Worm (Caenorhabditis elegans): ENCODE measurements around the gene T05A8.8.

Gene T05A8.8

ce11 chrII:2739619-2740018, 3.1 kb downstream of the T05A8.8 start, which contains the start of gene T05A8.6:
T05A8.6 (minus strand) TSS chrII:2739719.
- no peak for TF ChIP-seq zip-8 (tag; optimal IDR thresholded peaks at IDR 0.05)

DNA sequence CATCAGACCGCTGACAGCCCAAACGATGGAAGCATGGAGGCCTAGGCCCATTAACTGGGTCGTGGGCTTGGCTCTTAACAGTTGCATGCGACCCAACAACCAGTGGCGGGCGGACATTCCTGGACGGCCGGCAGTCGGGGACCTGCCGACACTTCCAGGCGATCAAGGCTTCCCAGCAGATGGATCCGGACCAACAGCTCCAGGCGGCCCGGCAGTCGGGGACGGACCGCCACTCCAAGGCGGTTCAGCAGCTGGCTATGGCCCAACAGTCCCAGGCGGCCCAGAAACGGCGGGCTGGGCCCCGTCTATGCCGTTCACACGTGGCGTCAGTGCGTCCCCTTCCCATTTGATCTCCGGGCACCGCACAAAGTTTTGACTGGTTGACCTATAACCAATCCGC, 4.9 kb downstream of the T05A8.8 start:
- TF ChIP-seq elt-3 (tag; optimal IDR thresholded peaks at IDR 0.05) (no peak), nhr-28 (tag; optimal IDR thresholded peaks at IDR 0.05) (no peak), tbx-8 (GFP tag; optimal IDR thresholded peaks at IDR 0.05) (no peak), drap-1 (GFP tag; optimal IDR thresholded peaks at IDR 0.05) (no peak), nhr-2 (tag; optimal IDR thresholded peaks at IDR 0.05) (no peak), snpc-4 (tag; optimal IDR thresholded peaks at IDR 0.05) (no peak), lsy-2 (tag; optimal IDR thresholded peaks at IDR 0.05) (no peak), lin-13 (tag; optimal IDR thresholded peaks at IDR 0.05) (no peak), unc-39 (tag; optimal IDR thresholded peaks at IDR 0.05) (no peak), bed-3 (GFP tag; optimal IDR thresholded peaks at IDR 0.05) (no peak), lin-32 (GFP tag; optimal IDR thresholded peaks at IDR 0.05) (no peak), sem-2 (GFP tag; optimal IDR thresholded peaks at IDR 0.05) (no peak), elt-1 (tag; optimal IDR thresholded peaks at IDR 0.05; ENCODE audit: borderline replicate concordance, insufficient read depth) (no peak), pha-4 (tag; optimal IDR thresholded peaks at IDR 0.05) (no peak)

DNA sequence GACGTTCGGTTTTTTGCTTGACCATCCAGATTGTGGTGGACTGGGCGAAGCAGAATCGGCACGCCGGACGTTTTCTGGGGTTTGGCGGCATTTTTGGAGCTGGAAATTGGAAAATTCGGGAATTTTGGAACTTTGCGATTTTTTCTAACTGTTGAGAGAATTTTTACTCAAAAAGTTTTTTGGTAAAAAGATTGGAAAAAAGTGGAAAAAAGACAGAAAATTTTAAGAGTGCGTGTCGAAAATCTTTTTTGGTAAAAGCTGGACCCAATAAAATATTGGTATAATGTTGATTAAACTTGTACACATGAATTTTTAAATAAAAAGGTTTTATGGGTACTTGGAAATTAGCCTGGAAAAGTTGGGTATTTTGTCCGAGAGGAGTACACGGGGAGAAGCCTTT, 5.8 kb downstream of the T05A8.8 start, which contains the start of gene T05A8.7:
TSS of gene T05A8.7 (minus strand) at position 101 of the 400 bp plus-strand sequence.
- no peak for TF ChIP-seq nhr-12 (tag; optimal IDR thresholded peaks at IDR 0.05)
- TF ChIP-seq ces-1 (GFP tag; optimal IDR thresholded peaks at IDR 0.05): no peak
- no peak for TF ChIP-seq M03D4.4 (tag; optimal IDR thresholded peaks at IDR 0.05)
- no peak for TF ChIP-seq mab-5 (tag; optimal IDR thresholded peaks at IDR 0.05)

ce11 chrII:2747956-2748621, 11.6 kb downstream of the T05A8.8 start:
- TF ChIP-seq mep-1 (tag; optimal IDR thresholded peaks at IDR 0.05) (peak; percentile 48), unc-62 (GFP tag; optimal IDR thresholded peaks at IDR 0.05) (peak; percentile 73), flh-1 (GFP tag; optimal IDR thresholded peaks at IDR 0.05) (no peak), ces-1 (GFP tag; optimal IDR thresholded peaks at IDR 0.05) (peak; percentile 80), nhr-28 (tag; optimal IDR thresholded peaks at IDR 0.05) (no peak)

DNA sequence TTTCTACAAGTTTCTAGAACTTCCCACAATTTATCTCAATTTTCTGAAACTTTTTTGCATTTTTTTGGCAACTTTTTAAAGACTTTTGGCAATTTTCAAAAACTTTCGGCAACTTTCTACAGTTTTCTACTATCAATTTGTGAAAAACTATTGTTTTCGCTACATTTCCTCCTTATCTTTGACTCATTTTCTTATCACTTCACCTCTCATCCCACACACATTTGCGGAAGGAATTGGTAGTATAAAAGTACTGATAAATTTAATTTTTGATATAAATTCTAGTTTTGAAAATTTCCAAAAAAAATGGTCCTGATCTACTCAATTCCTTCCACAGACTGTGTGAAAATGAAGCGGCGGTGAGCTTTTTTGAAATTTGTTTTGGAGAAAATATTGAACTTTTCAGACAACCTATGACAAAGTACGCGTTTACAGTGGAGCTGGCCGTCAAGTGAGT, 13.1 kb downstream of the T05A8.8 start, which contains the start of gene F29A7.4:
TSS of gene F29A7.4 (plus strand) at position 404 of the 454 bp plus-strand sequence.
- TF ChIP-seq ham-2 (GFP tag; optimal IDR thresholded peaks at IDR 0.05) (no peak), elt-3 (tag; optimal IDR thresholded peaks at IDR 0.05) (no peak), unc-120 (tag; optimal IDR thresholded peaks at IDR 0.05; ENCODE audit: poor library complexity, severe bottlenecking) (no peak), mls-2 (tag; optimal IDR thresholded peaks at IDR 0.05) (no peak), drap-1 (GFP tag; optimal IDR thresholded peaks at IDR 0.05) (no peak), mep-1 (tag; optimal IDR thresholded peaks at IDR 0.05) (no peak)

- TF ChIP-seq sptf-1 (tag; optimal IDR thresholded peaks at IDR 0.05): no peak
These were observed 14.8 kb downstream of the T05A8.8 start for ce11 chrII:2751278-2751677.

- TF ChIP-seq sptf-1 (tag; optimal IDR thresholded peaks at IDR 0.05) (peak; percentile 65), unc-39 (tag; optimal IDR thresholded peaks at IDR 0.05) (no peak), ham-2 (GFP tag; optimal IDR thresholded peaks at IDR 0.05) (peak; percentile 46), ces-1 (GFP tag; optimal IDR thresholded peaks at IDR 0.05) (peak; percentile 74), snpc-4 (tag; optimal IDR thresholded peaks at IDR 0.05) (no peak), pha-4 (tag; optimal IDR thresholded peaks at IDR 0.05) (peak; percentile 18), mls-2 (tag; optimal IDR thresholded peaks at IDR 0.05) (no peak), lin-13 (tag; optimal IDR thresholded peaks at IDR 0.05) (peak; percentile 51), unc-120 (tag; optimal IDR thresholded peaks at IDR 0.05; ENCODE audit: poor library complexity, severe bottlenecking) (no peak), hlh-1 (tag; optimal IDR thresholded peaks at IDR 0.05) (peak; percentile 2), nhr-237 (tag; optimal IDR thresholded peaks at IDR 0.05) (no peak), unc-62 (GFP tag; optimal IDR thresholded peaks at IDR 0.05) (no peak), flh-1 (GFP tag; optimal IDR thresholded peaks at IDR 0.05) (no peak), M03D4.4 (tag; optimal IDR thresholded peaks at IDR 0.05) (peak; percentile 20), mep-1 (tag; optimal IDR thresholded peaks at IDR 0.05) (peak; percentile 36), nhr-28 (tag; optimal IDR thresholded peaks at IDR 0.05) (no peak)
These were observed 16.1 kb downstream of the T05A8.8 start, which contains the start of gene F29A7.6 for ce11 chrII:2752536-2752935. F29A7.6 (minus strand) TSS chrII:2752611.

Measured in whole organism, mixed stage, embryonic.